Worm (Caenorhabditis elegans) whole organism, late embryonic: ENCODE data around the gene got-2.2.

ENCODE experiments used
- C38D4.7 ChIP-seq: fragments of 200-800 bp; sonication (Bioruptor generic); optimal IDR thresholded peaks from 2 replicates; lab custom pipeline; 2018; ENCODE audit warnings: mild to moderate bottlenecking, missing genetic modification characterization, moderate library complexity, missing compliant biosample characterization
- F13H6.1 ChIP-seq: sonication (generic microtip); optimal IDR thresholded peaks from 2 replicates; lab custom pipeline; 2016; ENCODE audit warnings: missing genetic modification characterization, missing compliant biosample characterization
- K02D7.2 ChIP-seq: sonication (generic microtip); optimal IDR thresholded peaks from 2 replicates; lab custom pipeline; 2017; ENCODE audit warnings: mild to moderate bottlenecking, missing genetic modification characterization, missing compliant biosample characterization
- T23F11.4 ChIP-seq: fragments of 200-800 bp; sonication (Bioruptor generic); optimal IDR thresholded peaks from 2 replicates; lab custom pipeline; 2018; ENCODE audit warnings: mild to moderate bottlenecking, missing genetic modification characterization, missing compliant biosample characterization
- ahr-1 ChIP-seq: sonication (generic microtip); optimal IDR thresholded peaks from 2 replicates; lab custom pipeline; 2016; ENCODE audit warnings: missing genetic modification characterization, missing compliant biosample characterization
- ceh-14 ChIP-seq: sonication (generic microtip); optimal IDR thresholded peaks from 2 replicates; lab custom pipeline; 2016; ENCODE audit warnings: missing genotype, missing genetic modification characterization, missing compliant biosample characterization
- ceh-18 ChIP-seq: sonication (generic microtip); optimal IDR thresholded peaks from 2 replicates; lab custom pipeline; 2016; ENCODE audit warnings: missing genetic modification characterization, missing compliant biosample characterization
- ceh-24 ChIP-seq: sonication (generic microtip); optimal IDR thresholded peaks from 2 replicates; lab custom pipeline; 2016; ENCODE audit warnings: mild to moderate bottlenecking, missing genetic modification characterization, missing compliant biosample characterization
- ceh-31 ChIP-seq: sonication (generic microtip); optimal IDR thresholded peaks from 2 replicates; lab custom pipeline; 2016; ENCODE audit warnings: missing genetic modification characterization, missing compliant biosample characterization
- ceh-34 ChIP-seq: sonication (generic microtip); optimal IDR thresholded peaks from 2 replicates; lab custom pipeline; 2016; ENCODE audit warnings: mild to moderate bottlenecking, missing genetic modification characterization, missing compliant biosample characterization
- ceh-45 ChIP-seq: fragments of 200-800 bp; sonication (Bioruptor generic); IDR thresholded peaks from 2 replicates; pipeline ENCODE4 v1.3.6; 2022; ENCODE audit warnings: missing genetic modification reagents, missing genetic modification characterization, missing compliant biosample characterization
- ceh-48 ChIP-seq: sonication (generic microtip); optimal IDR thresholded peaks from 2 replicates; lab custom pipeline; 2016; ENCODE audit warnings: missing genetic modification characterization, inconsistent platforms, missing compliant biosample characterization
- ceh-6 ChIP-seq: fragments of 200-800 bp; sonication (Bioruptor generic); optimal IDR thresholded peaks from 2 replicates; lab custom pipeline; 2018; ENCODE audit warnings: mild to moderate bottlenecking, missing genetic modification characterization, missing compliant biosample characterization
- ceh-9 ChIP-seq: sonication (generic microtip); optimal IDR thresholded peaks from 2 replicates; lab custom pipeline; 2016; ENCODE audit warnings: mild to moderate bottlenecking, missing genetic modification characterization, inconsistent platforms, missing compliant biosample characterization
- che-1 ChIP-seq: sonication (generic microtip); optimal IDR thresholded peaks from 2 replicates; lab custom pipeline; 2016; ENCODE audit warnings: mild to moderate bottlenecking, missing genetic modification characterization, missing compliant biosample characterization
- dve-1 ChIP-seq: sonication (generic microtip); optimal IDR thresholded peaks from 2 replicates; lab custom pipeline; 2017; ENCODE audit warnings: antibody characterized with exemption, mild to moderate bottlenecking, missing genetic modification characterization, missing compliant biosample characterization
- elt-2 ChIP-seq: sonication (generic microtip); optimal IDR thresholded peaks from 2 replicates; lab custom pipeline; 2016; ENCODE audit warnings: missing genetic modification reagents, missing genetic modification characterization, missing compliant biosample characterization
- elt-4 ChIP-seq: sonication (generic microtip); optimal IDR thresholded peaks from 2 replicates; lab custom pipeline; 2016; ENCODE audit warnings: missing genetic modification characterization, missing compliant biosample characterization
- ets-4 ChIP-seq: sonication (generic microtip); optimal IDR thresholded peaks from 2 replicates; lab custom pipeline; 2016; ENCODE audit warnings: missing genetic modification characterization, missing compliant biosample characterization
- fkh-10 ChIP-seq: fragments of 150-350 bp; optimal IDR thresholded peaks from 2 replicates; lab custom pipeline; 2014; ENCODE audit warnings: missing biosample characterization, missing genetic modification reagents, missing genetic modification characterization
- fkh-6 ChIP-seq: sonication (generic microtip); optimal IDR thresholded peaks from 2 replicates; lab custom pipeline; 2016; ENCODE audit warnings: missing genetic modification characterization, missing compliant biosample characterization
- hlh-13 ChIP-seq: fragments of 200-800 bp; sonication (Bioruptor generic); optimal IDR thresholded peaks from 2 replicates; lab custom pipeline; 2018; ENCODE audit warnings: mild to moderate bottlenecking, missing genetic modification characterization, missing compliant biosample characterization
- hlh-15 ChIP-seq: sonication (generic microtip); optimal IDR thresholded peaks from 2 replicates; lab custom pipeline; 2016; ENCODE audit warnings: missing genetic modification characterization, missing compliant biosample characterization
- hlh-30 ChIP-seq: sonication (generic microtip); optimal IDR thresholded peaks from 2 replicates; lab custom pipeline; 2017; ENCODE audit warnings: antibody characterized with exemption, missing genetic modification characterization, missing compliant biosample characterization; ENCODE audit not compliant: insufficient read depth
- hlh-6 ChIP-seq: sonication (generic microtip); optimal IDR thresholded peaks from 2 replicates; lab custom pipeline; 2016; ENCODE audit warnings: missing genotype, missing genetic modification characterization, missing compliant biosample characterization
- hlh-8 ChIP-seq: sonication (generic microtip); optimal IDR thresholded peaks from 2 replicates; lab custom pipeline; 2016; ENCODE audit warnings: missing genotype, missing genetic modification characterization, missing compliant biosample characterization
- mec-3 ChIP-seq: sonication (generic microtip); optimal IDR thresholded peaks from 2 replicates; lab custom pipeline; 2016; ENCODE audit warnings: borderline replicate concordance, missing genetic modification characterization, missing compliant biosample characterization
- nhr-232 ChIP-seq: sonication (generic microtip); optimal IDR thresholded peaks from 2 replicates; lab custom pipeline; 2016; ENCODE audit warnings: missing genetic modification characterization, missing compliant biosample characterization
- odd-2 ChIP-seq: sonication (generic microtip); optimal IDR thresholded peaks from 2 replicates; lab custom pipeline; 2017; ENCODE audit warnings: antibody characterized with exemption, mild to moderate bottlenecking, missing genetic modification characterization, missing compliant biosample characterization
- pat-9 ChIP-seq: fragments of 200-800 bp; sonication (Bioruptor generic); optimal IDR thresholded peaks from 2 replicates; lab custom pipeline; 2018; ENCODE audit warnings: mild to moderate bottlenecking, missing genetic modification characterization, moderate library complexity, missing compliant biosample characterization
- pax-1 ChIP-seq: fragments of 150-350 bp; optimal IDR thresholded peaks from 2 replicates; lab custom pipeline; 2014; ENCODE audit warnings: missing biosample characterization, missing genetic modification characterization
- pha-2 ChIP-seq: sonication (generic microtip); optimal IDR thresholded peaks from 2 replicates; lab custom pipeline; 2017; ENCODE audit warnings: mild to moderate bottlenecking, missing genetic modification characterization, missing compliant biosample characterization
- pqm-1 ChIP-seq: sonication (generic microtip); optimal IDR thresholded peaks from 2 replicates; lab custom pipeline; 2016; ENCODE audit warnings: missing genetic modification characterization, missing compliant biosample characterization
- ref-2 ChIP-seq: sonication (generic microtip); optimal IDR thresholded peaks from 2 replicates; lab custom pipeline; 2016; ENCODE audit warnings: missing genetic modification characterization, missing compliant biosample characterization
- rnt-1 ChIP-seq: sonication (generic microtip); optimal IDR thresholded peaks from 2 replicates; lab custom pipeline; 2016; ENCODE audit warnings: missing genetic modification characterization, missing compliant biosample characterization
- sdc-2 ChIP-seq: sonication (generic microtip); optimal IDR thresholded peaks from 2 replicates; lab custom pipeline; 2016; ENCODE audit warnings: missing genotype, missing genetic modification characterization, missing compliant biosample characterization
- syd-9 ChIP-seq: sonication (generic microtip); optimal IDR thresholded peaks from 2 replicates; lab custom pipeline; 2016; ENCODE audit warnings: mild to moderate bottlenecking, missing genetic modification characterization, moderate library complexity, missing compliant biosample characterization
- tbx-7 ChIP-seq: sonication (generic microtip); optimal IDR thresholded peaks from 2 replicates; lab custom pipeline; 2016; ENCODE audit warnings: missing genotype, missing genetic modification characterization, missing compliant biosample characterization
- unc-3 ChIP-seq, 2 experiments: fragments of 200-800 bp in 1 of 2; sonication (Bioruptor generic) in 1 of 2; sonication (generic microtip) in 1 of 2; conservative IDR thresholded peaks in 1 of 2; optimal IDR thresholded peaks in 1 of 2; 2 replicates each; pipeline versions ENCODE4 v1.3.6 to Lab custom; 2016 to 2022; ENCODE audit warnings: missing compliant biosample characterization in 2 of 2, missing genetic modification characterization in 2 of 2, missing genetic modification reagents in 1 of 2
- unc-42 ChIP-seq: sonication (generic microtip); optimal IDR thresholded peaks from 2 replicates; lab custom pipeline; 2016; ENCODE audit warnings: missing genotype, missing genetic modification characterization, missing compliant biosample characterization
- unc-55 ChIP-seq: sonication (generic microtip); optimal IDR thresholded peaks from 2 replicates; lab custom pipeline; 2017; ENCODE audit warnings: missing biosample characterization, missing genetic modification reagents, missing genetic modification characterization
- unc-86 ChIP-seq: sonication (generic microtip); optimal IDR thresholded peaks from 2 replicates; lab custom pipeline; 2016; ENCODE audit warnings: missing genetic modification characterization, missing compliant biosample characterization
- ztf-16 ChIP-seq: sonication (generic microtip); optimal IDR thresholded peaks from 2 replicates; lab custom pipeline; 2017; ENCODE audit warnings: missing genetic modification characterization, missing compliant biosample characterization

Gene got-2.2

DNA sequence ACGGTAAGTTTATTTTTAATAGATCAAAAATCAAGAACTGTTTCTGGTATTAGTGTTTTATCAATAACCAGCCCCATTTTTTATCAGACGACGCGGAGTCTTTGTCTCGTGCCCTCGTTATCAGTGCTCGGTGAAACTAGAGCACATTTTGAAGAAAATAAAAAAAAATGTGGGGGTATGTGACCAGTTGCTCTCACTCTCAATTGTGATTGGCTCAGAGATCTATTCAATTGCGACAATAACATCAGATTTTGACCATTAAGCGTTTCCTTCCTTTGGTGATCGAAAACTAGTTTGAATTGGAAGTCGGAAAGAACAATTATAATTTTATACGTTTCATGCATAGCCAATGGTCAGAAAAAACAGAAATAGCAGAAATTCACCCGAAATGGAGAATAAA is 15.6 kb downstream of the got-2.2 start:
- TF ChIP-seq pax-1 (tag; lab: Kevin White, UChicago), result no peak
- TF ChIP-seq elt-2, result peak; percentile 58
- no peak for TF ChIP-seq ceh-14 (tag; lab: Kevin White, UChicago)
- TF ChIP-seq ceh-9 (tag; lab: Kevin White, UChicago), result no peak
- TF ChIP-seq, all 69 proteins: peak for 1

DNA sequence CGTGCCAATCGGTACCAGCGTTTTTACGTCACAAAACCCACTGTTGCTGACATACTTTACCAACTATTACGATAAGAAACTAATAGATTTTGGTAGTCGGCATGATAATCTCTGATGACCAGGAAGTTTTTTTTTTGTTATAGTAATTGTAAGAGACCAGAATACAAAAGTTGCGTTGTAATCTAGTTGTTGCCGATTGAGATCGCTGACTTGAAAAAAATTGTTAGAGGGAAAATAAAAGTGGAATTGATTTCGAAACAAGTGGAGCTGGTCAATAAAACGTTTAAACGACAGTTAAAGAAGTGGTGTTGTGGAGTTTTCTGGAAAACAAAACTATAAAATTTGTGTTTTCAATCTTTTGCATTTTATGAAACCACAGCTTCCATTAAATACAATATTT is 16.2 kb downstream of the got-2.2 start:
- TF ChIP-seq unc-3 (GFP tag; conservative IDR thresholded peaks at IDR 0.05; lab: Robert Waterston, UW) (no peak), unc-3 (tag; optimal IDR thresholded peaks at IDR 0.05; lab: Kevin White, UChicago) (no peak), syd-9 (tag; lab: Kevin White, UChicago) (no peak), rnt-1 (no peak)

DNA sequence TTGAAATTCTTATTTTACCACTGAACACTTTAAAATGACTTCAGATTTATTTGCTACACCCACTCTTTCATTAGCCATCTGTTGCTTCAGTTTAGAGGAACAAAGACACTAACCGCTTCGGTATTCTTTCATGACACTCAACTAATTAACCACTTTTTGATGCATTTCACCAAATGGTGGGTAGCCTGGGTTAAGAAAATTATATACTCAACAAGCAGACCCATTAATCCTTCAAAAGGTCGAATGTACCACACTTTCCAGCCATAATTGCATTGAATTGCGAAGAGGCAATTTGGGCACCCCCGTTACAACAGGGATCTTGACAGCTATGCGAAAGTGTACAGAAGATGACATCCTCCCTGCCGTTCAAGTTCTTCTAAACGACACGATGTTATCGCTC is 17.6 kb downstream of the got-2.2 start:
- TF ChIP-seq unc-42 (tag; lab: Kevin White, UChicago) (peak; percentile 2), dve-1 (tag; lab: Kevin White, UChicago) (no peak)

DNA sequence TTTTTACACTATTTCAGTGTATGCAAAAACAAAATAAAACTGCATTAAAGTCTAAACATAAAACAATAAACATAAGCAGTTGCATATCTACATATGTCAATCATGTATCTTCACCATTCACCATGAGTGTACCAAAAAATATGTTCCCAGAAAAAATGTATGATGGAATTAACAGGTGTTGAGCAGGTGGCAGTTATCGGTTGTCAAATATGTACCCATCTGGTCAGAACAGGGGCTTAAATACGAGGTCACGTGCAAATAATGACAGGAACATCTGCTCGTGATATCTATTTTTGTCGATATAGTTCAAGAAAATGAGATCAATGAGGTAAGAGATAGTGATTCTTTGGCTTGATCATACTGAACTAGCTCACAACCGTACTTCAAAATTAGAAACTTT is 18.3 kb downstream of the got-2.2 start:
- TF ChIP-seq unc-55 (GFP tag; lab: Kevin White, UChicago) (peak; percentile 14), unc-42 (tag; lab: Kevin White, UChicago) (no peak), hlh-30 (tag; lab: Kevin White, UChicago) (peak; percentile 65), K02D7.2 (tag; lab: Kevin White, UChicago) (no peak), elt-2 (no peak)

- TF ChIP-seq nhr-232 (tag; lab: Kevin White, UChicago) (no peak), ets-4 (tag; lab: Kevin White, UChicago) (no peak), mec-3 (tag; lab: Kevin White, UChicago) (no peak), ceh-34 (peak; percentile 43), pat-9 (tag; lab: Kevin White, UChicago) (no peak), ceh-45 (GFP tag; lab: Robert Waterston, UW) (no peak), fkh-6 (tag; lab: Kevin White, UChicago) (no peak), C38D4.7 (GFP tag; lab: Kevin White, UChicago) (no peak), ceh-31 (tag; lab: Kevin White, UChicago) (peak; percentile 59), ahr-1 (tag; lab: Kevin White, UChicago) (no peak), ceh-6 (GFP tag; lab: Kevin White, UChicago) (no peak), ceh-24 (tag; lab: Kevin White, UChicago) (no peak), unc-3 (GFP tag; conservative IDR thresholded peaks at IDR 0.05; lab: Robert Waterston, UW) (no peak), unc-3 (tag; optimal IDR thresholded peaks at IDR 0.05; lab: Kevin White, UChicago) (no peak), pqm-1 (tag; lab: Kevin White, UChicago) (no peak), ztf-16 (no peak), tbx-7 (tag; lab: Kevin White, UChicago) (no peak), elt-4 (no peak), sdc-2 (tag; lab: Kevin White, UChicago) (peak; percentile 72), pha-2 (no peak), hlh-15 (tag; lab: Kevin White, UChicago) (no peak), che-1 (tag; lab: Kevin White, UChicago) (no peak), F13H6.1 (tag; lab: Kevin White, UChicago) (no peak), unc-42 (tag; lab: Kevin White, UChicago) (peak; percentile 30), fkh-10 (GFP tag; lab: Kevin White, UChicago) (no peak), hlh-30 (tag; lab: Kevin White, UChicago) (peak; percentile 39), hlh-8 (peak; percentile 31), ceh-18 (no peak), hlh-13 (GFP tag; lab: Kevin White, UChicago) (no peak), ref-2 (tag; lab: Kevin White, UChicago) (peak; percentile 38), K02D7.2 (tag; lab: Kevin White, UChicago) (no peak), hlh-6 (tag; lab: Kevin White, UChicago) (no peak), T23F11.4 (GFP tag; lab: Kevin White, UChicago) (no peak), unc-55 (GFP tag; lab: Kevin White, UChicago) (peak; percentile 50), ceh-48 (tag; lab: Kevin White, UChicago) (peak; percentile 96), unc-86 (tag; lab: Kevin White, UChicago) (no peak), odd-2 (no peak), rnt-1 (no peak)
Observed at ce11 chrX:6263194-6263698, 22.5 kb downstream of the got-2.2 start, which contains the start of gene W05H9.4. TSS of gene W05H9.4 (plus strand) at chrX:6263648.
